Worm (Caenorhabditis elegans) whole organism, late embryonic: ENCODE measurements around the gene T21E8.7.

Experiments
- F13H6.1 ChIP-seq: sonication (generic microtip); optimal IDR thresholded peaks from 2 replicates; lab custom pipeline; 2016; ENCODE audit warnings: missing genetic modification characterization, missing compliant biosample characterization
- K02D7.2 ChIP-seq: sonication (generic microtip); optimal IDR thresholded peaks from 2 replicates; lab custom pipeline; 2017; ENCODE audit warnings: mild to moderate bottlenecking, missing genetic modification characterization, missing compliant biosample characterization
- K09A11.1 ChIP-seq: sonication (generic microtip); optimal IDR thresholded peaks from 2 replicates; lab custom pipeline; 2017; ENCODE audit warnings: antibody characterized with exemption, mild to moderate bottlenecking, missing genetic modification characterization, missing compliant biosample characterization; ENCODE audit not compliant: insufficient read depth
- T23F11.4 ChIP-seq: fragments of 200-800 bp; sonication (Bioruptor generic); optimal IDR thresholded peaks from 2 replicates; lab custom pipeline; 2018; ENCODE audit warnings: mild to moderate bottlenecking, missing genetic modification characterization, missing compliant biosample characterization
- Y22D7AL.16 ChIP-seq: sonication (generic microtip); optimal IDR thresholded peaks from 2 replicates; lab custom pipeline; 2016; ENCODE audit warnings: missing genetic modification characterization, missing compliant biosample characterization
- ama-1 ChIP-seq: fragments of 150-350 bp; optimal IDR thresholded peaks from 2 replicates; lab custom pipeline; 2014
- ceh-14 ChIP-seq: sonication (generic microtip); optimal IDR thresholded peaks from 2 replicates; lab custom pipeline; 2016; ENCODE audit warnings: missing genotype, missing genetic modification characterization, missing compliant biosample characterization
- ceh-18 ChIP-seq: sonication (generic microtip); optimal IDR thresholded peaks from 2 replicates; lab custom pipeline; 2016; ENCODE audit warnings: missing genetic modification characterization, missing compliant biosample characterization
- ceh-19 ChIP-seq: fragments of 200-800 bp; sonication (Bioruptor generic); optimal IDR thresholded peaks from 2 replicates; lab custom pipeline; 2018; ENCODE audit warnings: mild to moderate bottlenecking, missing genetic modification characterization, missing compliant biosample characterization
- ceh-22 ChIP-seq: sonication (generic microtip); optimal IDR thresholded peaks from 2 replicates; lab custom pipeline; 2017; ENCODE audit warnings: missing biosample characterization, missing genetic modification characterization
- ceh-30 ChIP-seq: fragments of 150-350 bp; optimal IDR thresholded peaks from 2 replicates; lab custom pipeline; 2014; ENCODE audit warnings: missing biosample characterization, missing genetic modification characterization
- ceh-31 ChIP-seq: sonication (generic microtip); optimal IDR thresholded peaks from 2 replicates; lab custom pipeline; 2016; ENCODE audit warnings: missing genetic modification characterization, missing compliant biosample characterization
- ceh-45 ChIP-seq: fragments of 200-800 bp; sonication (Bioruptor generic); IDR thresholded peaks from 2 replicates; pipeline ENCODE4 v1.3.6; 2022; ENCODE audit warnings: missing genetic modification reagents, missing genetic modification characterization, missing compliant biosample characterization
- ceh-48 ChIP-seq: sonication (generic microtip); optimal IDR thresholded peaks from 2 replicates; lab custom pipeline; 2016; ENCODE audit warnings: missing genetic modification characterization, inconsistent platforms, missing compliant biosample characterization
- ceh-6 ChIP-seq: fragments of 200-800 bp; sonication (Bioruptor generic); optimal IDR thresholded peaks from 2 replicates; lab custom pipeline; 2018; ENCODE audit warnings: mild to moderate bottlenecking, missing genetic modification characterization, missing compliant biosample characterization
- che-1 ChIP-seq: sonication (generic microtip); optimal IDR thresholded peaks from 2 replicates; lab custom pipeline; 2016; ENCODE audit warnings: mild to moderate bottlenecking, missing genetic modification characterization, missing compliant biosample characterization
- dmd-4 ChIP-seq: sonication (generic microtip); optimal IDR thresholded peaks from 2 replicates; lab custom pipeline; 2016; ENCODE audit warnings: borderline replicate concordance, missing genetic modification characterization, missing compliant biosample characterization
- elt-2 ChIP-seq: sonication (generic microtip); optimal IDR thresholded peaks from 2 replicates; lab custom pipeline; 2016; ENCODE audit warnings: missing genetic modification reagents, missing genetic modification characterization, missing compliant biosample characterization
- elt-4 ChIP-seq: sonication (generic microtip); optimal IDR thresholded peaks from 2 replicates; lab custom pipeline; 2016; ENCODE audit warnings: missing genetic modification characterization, missing compliant biosample characterization
- ets-4 ChIP-seq: sonication (generic microtip); optimal IDR thresholded peaks from 2 replicates; lab custom pipeline; 2016; ENCODE audit warnings: missing genetic modification characterization, missing compliant biosample characterization
- hlh-30 ChIP-seq: sonication (generic microtip); optimal IDR thresholded peaks from 2 replicates; lab custom pipeline; 2017; ENCODE audit warnings: antibody characterized with exemption, missing genetic modification characterization, missing compliant biosample characterization; ENCODE audit not compliant: insufficient read depth
- hlh-6 ChIP-seq: sonication (generic microtip); optimal IDR thresholded peaks from 2 replicates; lab custom pipeline; 2016; ENCODE audit warnings: missing genotype, missing genetic modification characterization, missing compliant biosample characterization
- hlh-8 ChIP-seq: sonication (generic microtip); optimal IDR thresholded peaks from 2 replicates; lab custom pipeline; 2016; ENCODE audit warnings: missing genotype, missing genetic modification characterization, missing compliant biosample characterization
- lin-11 ChIP-seq: fragments of 200-800 bp; sonication (Bioruptor generic); optimal IDR thresholded peaks from 2 replicates; lab custom pipeline; 2018; ENCODE audit warnings: mild to moderate bottlenecking, missing genetic modification characterization, missing compliant biosample characterization
- madf-2 ChIP-seq: sonication (generic microtip); optimal IDR thresholded peaks from 2 replicates; lab custom pipeline; 2017; ENCODE audit warnings: missing genetic modification characterization, missing compliant biosample characterization
- mec-3 ChIP-seq: sonication (generic microtip); optimal IDR thresholded peaks from 2 replicates; lab custom pipeline; 2016; ENCODE audit warnings: borderline replicate concordance, missing genetic modification characterization, missing compliant biosample characterization
- nfya-1 ChIP-seq: sonication (generic microtip); optimal IDR thresholded peaks from 2 replicates; lab custom pipeline; 2017; ENCODE audit warnings: missing genetic modification characterization, mild to moderate bottlenecking, missing compliant biosample characterization, antibody characterized with exemption, moderate library complexity
- pax-1 ChIP-seq: fragments of 150-350 bp; optimal IDR thresholded peaks from 2 replicates; lab custom pipeline; 2014; ENCODE audit warnings: missing biosample characterization, missing genetic modification characterization
- pha-2 ChIP-seq: sonication (generic microtip); optimal IDR thresholded peaks from 2 replicates; lab custom pipeline; 2017; ENCODE audit warnings: mild to moderate bottlenecking, missing genetic modification characterization, missing compliant biosample characterization
- rnt-1 ChIP-seq: sonication (generic microtip); optimal IDR thresholded peaks from 2 replicates; lab custom pipeline; 2016; ENCODE audit warnings: missing genetic modification characterization, missing compliant biosample characterization
- sox-2 ChIP-seq: fragments of 200-800 bp; sonication (Bioruptor generic); IDR thresholded peaks from 2 replicates; pipeline ENCODE4 v1.3.6; 2022; ENCODE audit warnings: missing genetic modification reagents, missing genetic modification characterization, missing compliant biosample characterization
- sox-4 ChIP-seq: sonication (generic microtip); optimal IDR thresholded peaks from 2 replicates; lab custom pipeline; 2017; ENCODE audit warnings: mild to moderate bottlenecking, missing genetic modification characterization, inconsistent platforms, missing compliant biosample characterization
- tbx-2 ChIP-seq: sonication (generic microtip); optimal IDR thresholded peaks from 2 replicates; lab custom pipeline; 2016; ENCODE audit warnings: missing genetic modification characterization, missing compliant biosample characterization
- tbx-7 ChIP-seq: sonication (generic microtip); optimal IDR thresholded peaks from 2 replicates; lab custom pipeline; 2016; ENCODE audit warnings: missing genotype, missing genetic modification characterization, missing compliant biosample characterization
- unc-42 ChIP-seq: sonication (generic microtip); optimal IDR thresholded peaks from 2 replicates; lab custom pipeline; 2016; ENCODE audit warnings: missing genotype, missing genetic modification characterization, missing compliant biosample characterization
- unc-55 ChIP-seq: sonication (generic microtip); optimal IDR thresholded peaks from 2 replicates; lab custom pipeline; 2017; ENCODE audit warnings: missing biosample characterization, missing genetic modification reagents, missing genetic modification characterization
- unc-86 ChIP-seq: sonication (generic microtip); optimal IDR thresholded peaks from 2 replicates; lab custom pipeline; 2016; ENCODE audit warnings: missing genetic modification characterization, missing compliant biosample characterization
- zip-5 ChIP-seq: sonication (generic microtip); optimal IDR thresholded peaks from 2 replicates; lab custom pipeline; 2016; ENCODE audit warnings: missing genetic modification characterization, missing compliant biosample characterization
- ztf-16 ChIP-seq: sonication (generic microtip); optimal IDR thresholded peaks from 2 replicates; lab custom pipeline; 2017; ENCODE audit warnings: missing genetic modification characterization, missing compliant biosample characterization

Gene T21E8.7

ce11 chrX:10844602-10845354 is 38.5 kb upstream of the T21E8.7 start, which contains the start of gene C05A9.2:
Gene C05A9.2 (minus strand): TSS chrX:10844674.
- TF ChIP-seq ceh-31 (tag; lab: Kevin White, UChicago): no peak
- TF ChIP-seq elt-2 (tag; lab: Kevin White, UChicago): peak; percentile 37
- TF ChIP-seq unc-42 (tag; lab: Kevin White, UChicago): no peak

- TF ChIP-seq ets-4 (tag; lab: Kevin White, UChicago) (no peak), ceh-48 (tag; lab: Kevin White, UChicago) (no peak), hlh-6 (tag; lab: Kevin White, UChicago) (no peak), hlh-30 (no peak), lin-11 (tag; lab: Kevin White, UChicago) (no peak), hlh-8 (no peak), ama-1 (lab: Kevin White, UChicago) (no peak), Y22D7AL.16 (tag; lab: Kevin White, UChicago) (no peak), rnt-1 (tag; lab: Kevin White, UChicago) (no peak), ceh-14 (tag; lab: Kevin White, UChicago) (no peak), unc-86 (tag; lab: Kevin White, UChicago) (no peak)
- TF ChIP-seq, all 69 proteins: peak for 0
Measured at ce11 chrX:10846898-10847297, 36.4 kb upstream of the T21E8.7 start.

ce11 chrX:10851202-10851601 is 32.1 kb upstream of the T21E8.7 start:
- no peak for TF ChIP-seq ceh-22 (tag; lab: Kevin White, UChicago)
- TF ChIP-seq che-1 (tag; lab: Kevin White, UChicago): no peak
- TF ChIP-seq unc-55 (GFP tag; lab: Kevin White, UChicago): peak; percentile 58
- TF ChIP-seq ceh-18 (tag; lab: Kevin White, UChicago): no peak

ce11 chrX:10851735-10852134 is 31.6 kb upstream of the T21E8.7 start:
- TF ChIP-seq hlh-30 (no peak), ceh-48 (tag; lab: Kevin White, UChicago) (no peak), sox-4 (no peak), K02D7.2 (tag; lab: Kevin White, UChicago) (no peak), pax-1 (peak; percentile 24), sox-2 (GFP tag; lab: Robert Waterston, UW) (no peak), unc-42 (tag; lab: Kevin White, UChicago) (peak; percentile 51), ama-1 (lab: Kevin White, UChicago) (no peak), ceh-6 (GFP tag; lab: Kevin White, UChicago) (no peak), dmd-4 (no peak), hlh-8 (no peak), che-1 (tag; lab: Kevin White, UChicago) (no peak), unc-55 (GFP tag; lab: Kevin White, UChicago) (no peak)

ce11 chrX:10853271-10853670 is 30.0 kb upstream of the T21E8.7 start:
- TF ChIP-seq T23F11.4 (GFP tag; lab: Kevin White, UChicago) (no peak), elt-2 (tag; lab: Kevin White, UChicago) (no peak), nfya-1 (peak; percentile 52), zip-5 (no peak), unc-55 (GFP tag; lab: Kevin White, UChicago) (peak; percentile 30), pax-1 (no peak)
- TF ChIP-seq, all 69 proteins: peak for 2

- TF ChIP-seq mec-3 (tag; lab: Kevin White, UChicago): no peak
- no peak for TF ChIP-seq unc-42 (tag; lab: Kevin White, UChicago)
- TF ChIP-seq zip-5: no peak
- TF ChIP-seq ceh-45 (GFP tag; lab: Robert Waterston, UW): no peak
- TF ChIP-seq tbx-7 (tag; lab: Kevin White, UChicago): no peak
- TF ChIP-seq pha-2 (tag; lab: Kevin White, UChicago): no peak
- no peak for TF ChIP-seq madf-2 (tag; lab: Kevin White, UChicago)
- TF ChIP-seq ztf-16 (tag; lab: Kevin White, UChicago): no peak
- TF ChIP-seq elt-4 (tag; lab: Kevin White, UChicago): no peak
- no peak for TF ChIP-seq Y22D7AL.16 (tag; lab: Kevin White, UChicago)
- no peak for TF ChIP-seq tbx-2 (tag; lab: Kevin White, UChicago)
- TF ChIP-seq K09A11.1 (tag; lab: Kevin White, UChicago): no peak
- no peak for TF ChIP-seq elt-2 (tag; lab: Kevin White, UChicago)
- TF ChIP-seq hlh-8: no peak
- TF ChIP-seq ceh-19 (GFP tag; lab: Kevin White, UChicago): no peak
- TF ChIP-seq ceh-30 (tag; lab: Kevin White, UChicago): no peak
- no peak for TF ChIP-seq ets-4 (tag; lab: Kevin White, UChicago)
- no peak for TF ChIP-seq F13H6.1
Measured at ce11 chrX:10859211-10859610, 24.1 kb upstream of the T21E8.7 start, which contains the start of gene pgp-5. Gene pgp-5 (minus strand): TSS chrX:10859297.
